Fruit fly (Drosophila melanogaster) whole organism: ENCODE data around the gene CG7231.

Source experiments
- CG8478 ChIP-seq: fragments of >200 bp; optimal IDR thresholded peaks from 2 replicates; lab custom pipeline; 2018; ENCODE audit warnings: inconsistent platforms
- Dll ChIP-seq: fragments of >200 bp; optimal IDR thresholded peaks from 2 replicates; lab custom pipeline; 2017
- EcR ChIP-seq, 2 experiments: fragments of >200 bp; optimal IDR thresholded peaks; 2 replicates each; lab custom pipeline; 2017; ENCODE audit warnings: missing biosample characterization in 2 of 2, missing genetic modification characterization in 2 of 2, missing genetic modification reagents in 2 of 2
- pan ChIP-seq: fragments of >200 bp; optimal IDR thresholded peaks from 2 replicates; lab custom pipeline; 2017
- psq ChIP-seq: fragments of >200 bp; optimal IDR thresholded peaks from 2 replicates; lab custom pipeline; 2017
- usp ChIP-seq: fragments of >200 bp; optimal IDR thresholded peaks from 2 replicates; lab custom pipeline; 2017; ENCODE audit warnings: missing biosample characterization, missing genetic modification characterization, mixed read lengths

DNA sequence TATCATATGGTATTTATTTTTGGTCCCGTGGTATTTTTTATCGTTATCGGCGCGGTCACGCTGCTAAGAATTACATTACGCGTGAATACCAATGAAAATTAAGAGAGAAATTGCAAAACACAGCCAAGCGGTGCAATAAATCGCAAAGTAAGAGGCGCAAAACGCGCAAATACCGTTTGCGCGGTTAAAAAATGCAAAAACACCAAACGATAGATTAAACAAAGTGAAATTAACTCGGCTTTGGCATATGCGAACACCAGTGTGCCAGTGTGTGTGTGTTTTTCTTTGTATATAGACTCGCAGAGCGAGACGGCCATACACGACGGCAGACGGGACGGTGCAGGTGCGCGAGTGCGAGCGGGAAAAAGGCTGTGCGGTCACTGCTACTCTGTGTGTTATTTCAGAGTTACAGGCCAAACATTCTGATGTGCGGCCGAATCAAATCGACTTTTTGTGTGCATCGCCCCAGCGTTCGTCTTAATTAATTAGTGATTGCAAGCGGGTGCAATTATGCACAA, 47.0 kb downstream of the CG7231 start, which contains the start of gene Cka:
- TF ChIP-seq CG8478: peak; percentile 77
- no peak for TF ChIP-seq psq
- TF ChIP-seq Dll: no peak
- TF ChIP-seq pan (lab: Kevin White, UChicago): no peak
- no peak for TF ChIP-seq EcR (GFP tag; optimal IDR thresholded peaks at IDR 0.05; lab: Kevin White, UChicago)
- no peak for TF ChIP-seq usp (GFP tag; lab: Kevin White, UChicago)
